Worm (Caenorhabditis elegans) whole organism, mixed stage, embryonic: Measurements from ENCODE around the gene R05F9.9.
"Not testable (repeated sequence)": the region's sequence is repeated elsewhere in the genome, so short reads cannot be mapped to it uniquely, and the experiment has no call there.

Source experiments
- M03D4.4 ChIP-seq: sonication (generic microtip); optimal IDR thresholded peaks from 2 replicates; lab custom pipeline; 2017; ENCODE audit warnings: mild to moderate bottlenecking, missing genetic modification characterization, missing compliant biosample characterization
- ceh-39 ChIP-seq: fragments of 150-350 bp; optimal IDR thresholded peaks from 2 replicates; lab custom pipeline; 2014; ENCODE audit warnings: missing biosample characterization, missing genetic modification characterization
- ceh-43 ChIP-seq: fragments of 200-800 bp; sonication (Bioruptor generic); optimal IDR thresholded peaks from 2 replicates; lab custom pipeline; 2018; ENCODE audit warnings: mild to moderate bottlenecking, missing genetic modification characterization, moderate library complexity, missing compliant biosample characterization
- ces-1 ChIP-seq: fragments of 150-350 bp; optimal IDR thresholded peaks from 2 replicates; lab custom pipeline; 2014; ENCODE audit warnings: missing biosample characterization, missing genetic modification reagents, missing genetic modification characterization
- cnd-1 ChIP-seq: fragments of 200-800 bp; sonication (Bioruptor generic); optimal IDR thresholded peaks from 2 replicates; lab custom pipeline; 2018; ENCODE audit warnings: mild to moderate bottlenecking, missing genetic modification characterization, missing compliant biosample characterization
- drap-1 ChIP-seq: fragments of 200-800 bp; sonication (Bioruptor generic); optimal IDR thresholded peaks from 3 replicates; lab custom pipeline; 2018; ENCODE audit warnings: mild to moderate bottlenecking, missing genetic modification characterization, missing compliant biosample characterization
- elt-1 ChIP-seq: sonication (generic microtip); optimal IDR thresholded peaks from 2 replicates; lab custom pipeline; 2017; ENCODE audit warnings: missing genetic modification characterization, mild to moderate bottlenecking, missing compliant biosample characterization, antibody characterized with exemption, moderate library complexity, borderline replicate concordance; ENCODE audit not compliant: insufficient read depth
- elt-3 ChIP-seq: fragments of 150-350 bp; optimal IDR thresholded peaks from 2 replicates; lab custom pipeline; 2014; ENCODE audit warnings: missing biosample characterization, missing genetic modification characterization
- flh-1 ChIP-seq: fragments of 200-800 bp; sonication (Bioruptor generic); optimal IDR thresholded peaks from 2 replicates; lab custom pipeline; 2018; ENCODE audit warnings: mild to moderate bottlenecking, missing genetic modification characterization, moderate library complexity, missing compliant biosample characterization
- ham-2 ChIP-seq: fragments of 200-800 bp; sonication (Bioruptor generic); optimal IDR thresholded peaks from 2 replicates; lab custom pipeline; 2018; ENCODE audit warnings: mild to moderate bottlenecking, missing genetic modification characterization, missing compliant biosample characterization
- hlh-1 ChIP-seq: fragments of 150-350 bp; optimal IDR thresholded peaks from 2 replicates; lab custom pipeline; 2014; ENCODE audit warnings: missing biosample characterization, missing genetic modification reagents, missing genetic modification characterization
- lin-13 ChIP-seq: fragments of 150-350 bp; optimal IDR thresholded peaks from 2 replicates; lab custom pipeline; 2014; ENCODE audit warnings: missing biosample characterization, missing genetic modification characterization
- lin-32 ChIP-seq: fragments of 200-800 bp; sonication (Bioruptor generic); optimal IDR thresholded peaks from 2 replicates; lab custom pipeline; 2018; ENCODE audit warnings: mild to moderate bottlenecking, missing genetic modification characterization, missing compliant biosample characterization
- lsy-2 ChIP-seq: fragments of 150-350 bp; optimal IDR thresholded peaks from 2 replicates; lab custom pipeline; 2014; ENCODE audit warnings: missing biosample characterization, missing genetic modification characterization
- mab-5 ChIP-seq: fragments of 150-350 bp; optimal IDR thresholded peaks from 2 replicates; lab custom pipeline; 2014; ENCODE audit warnings: missing biosample characterization, missing genetic modification characterization
- mls-2 ChIP-seq: sonication (generic microtip); optimal IDR thresholded peaks from 2 replicates; lab custom pipeline; 2016; ENCODE audit warnings: mild to moderate bottlenecking, missing genetic modification characterization, moderate library complexity, missing compliant biosample characterization
- nhr-12 ChIP-seq: fragments of 150-350 bp; optimal IDR thresholded peaks from 2 replicates; lab custom pipeline; 2014; ENCODE audit warnings: missing biosample characterization, missing genetic modification characterization
- nhr-2 ChIP-seq: fragments of 150-350 bp; optimal IDR thresholded peaks from 2 replicates; lab custom pipeline; 2014; ENCODE audit warnings: missing biosample characterization, missing genetic modification characterization
- nhr-237 ChIP-seq: fragments of 150-350 bp; optimal IDR thresholded peaks from 2 replicates; lab custom pipeline; 2014; ENCODE audit warnings: missing biosample characterization, missing genetic modification characterization
- nhr-28 ChIP-seq: fragments of 150-350 bp; optimal IDR thresholded peaks from 2 replicates; lab custom pipeline; 2014; ENCODE audit warnings: missing biosample characterization, missing genetic modification characterization
- nhr-76 ChIP-seq: sonication (generic microtip); optimal IDR thresholded peaks from 2 replicates; lab custom pipeline; 2017; ENCODE audit warnings: missing biosample characterization, missing genetic modification characterization
- pha-4 ChIP-seq: fragments of 150-350 bp; optimal IDR thresholded peaks from 2 replicates; lab custom pipeline; 2018; ENCODE audit warnings: missing biosample characterization, missing genetic modification reagents, missing genetic modification characterization
- sem-2 ChIP-seq: fragments of 200-800 bp; sonication (Bioruptor generic); optimal IDR thresholded peaks from 2 replicates; lab custom pipeline; 2018; ENCODE audit warnings: mild to moderate bottlenecking, missing genetic modification characterization, missing compliant biosample characterization
- sptf-1 ChIP-seq: sonication (generic microtip); optimal IDR thresholded peaks from 2 replicates; lab custom pipeline; 2017; ENCODE audit warnings: mild to moderate bottlenecking, missing genetic modification characterization, moderate library complexity, missing compliant biosample characterization
- tbx-8 ChIP-seq: fragments of 200-800 bp; sonication (Bioruptor generic); optimal IDR thresholded peaks from 2 replicates; lab custom pipeline; 2018; ENCODE audit warnings: mild to moderate bottlenecking, missing genetic modification characterization, moderate library complexity, missing compliant biosample characterization
- unc-120 ChIP-seq: sonication (generic microtip); optimal IDR thresholded peaks from 2 replicates; lab custom pipeline; 2017; ENCODE audit warnings: missing genetic modification characterization, missing compliant biosample characterization; ENCODE audit not compliant: poor library complexity, severe bottlenecking
- unc-39 ChIP-seq: fragments of 150-350 bp; optimal IDR thresholded peaks from 2 replicates; lab custom pipeline; 2014; ENCODE audit warnings: missing biosample characterization, missing genetic modification characterization
- unc-62 ChIP-seq: fragments of 150-350 bp; optimal IDR thresholded peaks from 2 replicates; lab custom pipeline; 2014; ENCODE audit warnings: missing biosample characterization, missing genetic modification reagents, missing genetic modification characterization

Gene R05F9.9

ce11 chrII:4860260-4860659, 41.6 kb downstream of the R05F9.9 start, which contains the start of the genes nspd-5 and F11G11.4:
Gene nspd-5 (minus strand): TSS chrII:4860360.
Gene F11G11.4 (plus strand): TSS chrII:4860594.
- TF ChIP-seq cnd-1 (tag; lab: Kevin White, UChicago); unc-39 (tag; lab: Kevin White, UChicago); sem-2 (GFP tag; lab: Kevin White, UChicago): not testable (repeated sequence)
- TF ChIP-seq, all 35 proteins: peak for 0; not testable (repeated sequence) for 35

ce11 chrII:4858906-4859411, 42.9 kb downstream of the R05F9.9 start:
- TF ChIP-seq lin-13 (tag; lab: Kevin White, UChicago) (no peak), elt-3 (tag; lab: Kevin White, UChicago) (no peak), mab-5 (tag; lab: Kevin White, UChicago) (no peak), flh-1 (GFP tag; lab: Kevin White, UChicago) (no peak), ces-1 (GFP tag; lab: Kevin White, UChicago) (no peak), nhr-12 (tag; lab: Kevin White, UChicago) (no peak)

- TF ChIP-seq ham-2 (GFP tag; lab: Kevin White, UChicago) (no peak), nhr-237 (tag; lab: Kevin White, UChicago) (no peak), nhr-28 (no peak), nhr-76 (tag; lab: Kevin White, UChicago) (no peak), drap-1 (GFP tag; lab: Kevin White, UChicago) (no peak), unc-62 (GFP tag; lab: Kevin White, UChicago) (no peak), elt-3 (tag; lab: Kevin White, UChicago) (no peak), hlh-1 (tag; lab: Kevin White, UChicago) (no peak), elt-1 (tag; lab: Kevin White, UChicago) (no peak), cnd-1 (tag; lab: Kevin White, UChicago) (no peak)
These were observed 44.0 kb downstream of the R05F9.9 start, which contains the start of gene F11G11.5 for ce11 chrII:4857873-4858364. Gene F11G11.5 (plus strand): TSS chrII:4857923.

ce11 chrII:4857086-4857485, 44.8 kb downstream of the R05F9.9 start:
- no peak for TF ChIP-seq pha-4 (tag; lab: Kevin White, UChicago)
- no peak for TF ChIP-seq unc-62 (GFP tag; lab: Kevin White, UChicago)
- TF ChIP-seq ceh-39, result no peak

- TF ChIP-seq M03D4.4 (tag; lab: Kevin White, UChicago), result no peak
- peak; percentile 65 for TF ChIP-seq elt-1 (tag; lab: Kevin White, UChicago)
- TF ChIP-seq, all 35 proteins: peak for 1
These were observed 45.8 kb downstream of the R05F9.9 start for ce11 chrII:4856113-4856512.

- peak; percentile 5 for TF ChIP-seq unc-120 (tag; lab: Kevin White, UChicago)
- TF ChIP-seq tbx-8 (GFP tag; lab: Kevin White, UChicago), result no peak
- TF ChIP-seq, all 35 proteins: peak for 1
These were observed 46.4 kb downstream of the R05F9.9 start for ce11 chrII:4855489-4855888.

- no peak for TF ChIP-seq mls-2
- no peak for TF ChIP-seq sptf-1 (tag; lab: Kevin White, UChicago)
- no peak for TF ChIP-seq nhr-28
- no peak for TF ChIP-seq sem-2 (GFP tag; lab: Kevin White, UChicago)
- TF ChIP-seq tbx-8 (GFP tag; lab: Kevin White, UChicago), result no peak
- no peak for TF ChIP-seq elt-3 (tag; lab: Kevin White, UChicago)
- TF ChIP-seq lin-32 (GFP tag; lab: Kevin White, UChicago), result no peak
- no peak for TF ChIP-seq ceh-43 (GFP tag; lab: Kevin White, UChicago)
- no peak for TF ChIP-seq cnd-1 (tag; lab: Kevin White, UChicago)
- no peak for TF ChIP-seq pha-4 (tag; lab: Kevin White, UChicago)
- no peak for TF ChIP-seq ceh-39
- no peak for TF ChIP-seq ces-1 (GFP tag; lab: Kevin White, UChicago)
- no peak for TF ChIP-seq nhr-237 (tag; lab: Kevin White, UChicago)
- no peak for TF ChIP-seq lsy-2 (tag; lab: Kevin White, UChicago)
- TF ChIP-seq nhr-76 (tag; lab: Kevin White, UChicago), result no peak
- no peak for TF ChIP-seq nhr-12 (tag; lab: Kevin White, UChicago)
- TF ChIP-seq nhr-2 (tag; lab: Kevin White, UChicago), result no peak
These were observed 47.1 kb downstream of the R05F9.9 start for ce11 chrII:4854761-4855160.
